Worm (Caenorhabditis elegans) whole organism, L2 larva: ENCODE measurements around the gene idpc-3.

ENCODE experiments used
- F13H6.1 ChIP-seq: sonication (generic microtip); optimal IDR thresholded peaks from 2 replicates; lab custom pipeline; 2016; ENCODE audit warnings: missing genetic modification characterization, missing compliant biosample characterization
- ZK546.5 ChIP-seq: sonication (generic microtip); optimal IDR thresholded peaks from 2 replicates; lab custom pipeline; 2017; ENCODE audit warnings: missing biosample characterization, missing genetic modification characterization
- alr-1 ChIP-seq: fragments of 150-350 bp; optimal IDR thresholded peaks from 2 replicates; lab custom pipeline; 2014; ENCODE audit warnings: missing biosample characterization, missing genetic modification characterization
- aly-2 ChIP-seq: fragments of 150-350 bp; optimal IDR thresholded peaks from 2 replicates; lab custom pipeline; 2014; ENCODE audit warnings: missing biosample characterization, missing genetic modification characterization
- ama-1 ChIP-seq: fragments of 150-350 bp; optimal IDR thresholded peaks from 2 replicates; lab custom pipeline; 2018; ENCODE audit warnings: inconsistent platforms
- ceh-16 ChIP-seq: fragments of 150-350 bp; optimal IDR thresholded peaks from 2 replicates; lab custom pipeline; 2014; ENCODE audit warnings: missing biosample characterization, missing genetic modification characterization
- crh-2 ChIP-seq: sonication (generic microtip); optimal IDR thresholded peaks from 2 replicates; lab custom pipeline; 2017; ENCODE audit warnings: missing biosample characterization, missing genetic modification characterization
- dmd-4 ChIP-seq: sonication (generic microtip); optimal IDR thresholded peaks from 2 replicates; lab custom pipeline; 2017; ENCODE audit warnings: missing biosample characterization, missing genetic modification characterization
- elt-1 ChIP-seq: fragments of 150-350 bp; optimal IDR thresholded peaks from 2 replicates; lab custom pipeline; 2014; ENCODE audit warnings: missing biosample characterization, missing genetic modification characterization
- fos-1 ChIP-seq: fragments of 150-350 bp; optimal IDR thresholded peaks from 2 replicates; lab custom pipeline; 2014; ENCODE audit warnings: missing biosample characterization, missing genetic modification characterization
- lin-11 ChIP-seq: fragments of 150-350 bp; sonication (generic microtip); optimal IDR thresholded peaks from 2 replicates; lab custom pipeline; 2014; ENCODE audit warnings: missing biosample characterization, missing genetic modification characterization, inconsistent platforms, mixed read lengths
- lsy-2 ChIP-seq, 2 experiments: fragments of 150-350 bp in 1 of 2; sonication (generic microtip) in 1 of 2; optimal IDR thresholded peaks; 2 replicates each; lab custom pipeline; 2014 to 2017; ENCODE audit warnings: missing biosample characterization in 2 of 2, missing genetic modification characterization in 2 of 2
- mab-5 ChIP-seq: fragments of 150-350 bp; optimal IDR thresholded peaks from 2 replicates; lab custom pipeline; 2014; ENCODE audit warnings: missing biosample characterization, missing genetic modification characterization
- mbf-1 ChIP-seq: sonication (generic microtip); optimal IDR thresholded peaks from 2 replicates; lab custom pipeline; 2017; ENCODE audit warnings: missing biosample characterization, missing genetic modification characterization
- nhr-10 ChIP-seq: sonication (generic microtip); optimal IDR thresholded peaks from 2 replicates; lab custom pipeline; 2017; ENCODE audit warnings: missing biosample characterization, missing genetic modification characterization
- nhr-11 ChIP-seq: fragments of 150-350 bp; optimal IDR thresholded peaks from 2 replicates; lab custom pipeline; 2014; ENCODE audit warnings: missing biosample characterization, missing genetic modification characterization
- nhr-12 ChIP-seq: fragments of 150-350 bp; optimal IDR thresholded peaks from 2 replicates; lab custom pipeline; 2014; ENCODE audit warnings: missing biosample characterization, missing genetic modification characterization
- nhr-129 ChIP-seq: fragments of 150-350 bp; optimal IDR thresholded peaks from 2 replicates; lab custom pipeline; 2014; ENCODE audit warnings: missing biosample characterization, missing genetic modification characterization
- nhr-21 ChIP-seq: fragments of 150-350 bp; optimal IDR thresholded peaks from 2 replicates; lab custom pipeline; 2014; ENCODE audit warnings: missing biosample characterization, missing genetic modification characterization
- nhr-237 ChIP-seq: fragments of 150-350 bp; optimal IDR thresholded peaks from 2 replicates; lab custom pipeline; 2014; ENCODE audit warnings: missing biosample characterization, missing genetic modification characterization
- nhr-25 ChIP-seq: fragments of 150-350 bp; sonication (generic microtip); optimal IDR thresholded peaks from 3 replicates; lab custom pipeline; 2014; ENCODE audit warnings: missing biosample characterization, missing genetic modification characterization
- nhr-6 ChIP-seq: fragments of 150-350 bp; optimal IDR thresholded peaks from 2 replicates; lab custom pipeline; 2014; ENCODE audit warnings: missing biosample characterization, missing genetic modification characterization
- peb-1 ChIP-seq: fragments of 150-350 bp; optimal IDR thresholded peaks from 2 replicates; lab custom pipeline; 2014; ENCODE audit warnings: missing biosample characterization, missing genetic modification characterization
- sem-4 ChIP-seq: fragments of 150-350 bp; optimal IDR thresholded peaks from 2 replicates; lab custom pipeline; 2014; ENCODE audit warnings: missing biosample characterization, missing genetic modification reagents, missing genetic modification characterization
- skn-1 ChIP-seq: sonication (generic microtip); optimal IDR thresholded peaks from 2 replicates; lab custom pipeline; 2017; ENCODE audit warnings: missing biosample characterization, missing genetic modification characterization
- sma-3 ChIP-seq: sonication (generic microtip); optimal IDR thresholded peaks from 2 replicates; lab custom pipeline; 2016; ENCODE audit warnings: missing genetic modification reagents, missing genetic modification characterization, missing compliant biosample characterization
- sma-9 ChIP-seq, 2 experiments: fragments of 150-350 bp in 1 of 2; sonication (generic microtip) in 1 of 2; optimal IDR thresholded peaks; 2 replicates each; lab custom pipeline; 2014 to 2016; ENCODE audit warnings: missing genetic modification characterization in 2 of 2, mild to moderate bottlenecking in 1 of 2, missing biosample characterization in 1 of 2, missing compliant biosample characterization in 1 of 2, missing genetic modification reagents in 1 of 2, moderate library complexity in 1 of 2
- snpc-4 ChIP-seq: fragments of 150-350 bp; optimal IDR thresholded peaks from 2 replicates; lab custom pipeline; 2014; ENCODE audit warnings: missing biosample characterization, missing genetic modification characterization
- unc-39 ChIP-seq: fragments of 150-350 bp; optimal IDR thresholded peaks from 2 replicates; lab custom pipeline; 2014; ENCODE audit warnings: missing biosample characterization, missing genetic modification characterization
- unc-55 ChIP-seq: fragments of 150-350 bp; sonication (generic microtip); optimal IDR thresholded peaks from 3 replicates; lab custom pipeline; 2014; ENCODE audit warnings: missing biosample characterization, missing genetic modification reagents, missing genetic modification characterization
- unc-62 ChIP-seq: fragments of 150-350 bp; optimal IDR thresholded peaks from 2 replicates; lab custom pipeline; 2014; ENCODE audit warnings: missing biosample characterization, missing genetic modification reagents, missing genetic modification characterization
- zag-1 ChIP-seq: fragments of 150-350 bp; optimal IDR thresholded peaks from 2 replicates; lab custom pipeline; 2014; ENCODE audit warnings: missing biosample characterization, missing genetic modification characterization
- ztf-1 ChIP-seq: fragments of 200-800 bp; sonication (Bioruptor generic); conservative IDR thresholded peaks from 2 replicates; pipeline ENCODE4 v1.3.6; 2022; ENCODE audit warnings: missing genetic modification characterization, missing compliant biosample characterization
- ztf-11 ChIP-seq: sonication (generic microtip); optimal IDR thresholded peaks from 2 replicates; lab custom pipeline; 2017; ENCODE audit warnings: missing biosample characterization, missing genetic modification characterization
- ztf-4 ChIP-seq: fragments of 150-350 bp; optimal IDR thresholded peaks from 2 replicates; lab custom pipeline; 2014; ENCODE audit warnings: missing biosample characterization, missing genetic modification characterization

The idpc-3 gene

ce11 chrV:9616687-9617086, 12.3 kb downstream of the idpc-3 start:
- TF ChIP-seq fos-1 (no peak), sma-3 (GFP tag; lab: Kevin White, UChicago) (no peak), nhr-129 (tag; lab: Kevin White, UChicago) (no peak), skn-1 (no peak), nhr-21 (tag; lab: Kevin White, UChicago) (no peak), peb-1 (no peak), nhr-11 (tag; lab: Kevin White, UChicago) (no peak), ZK546.5 (tag; lab: Kevin White, UChicago) (no peak), snpc-4 (tag; lab: Kevin White, UChicago) (no peak), aly-2 (tag; lab: Kevin White, UChicago) (no peak), unc-39 (tag; lab: Kevin White, UChicago) (no peak), mbf-1 (tag; lab: Kevin White, UChicago) (no peak), nhr-6 (no peak), nhr-10 (tag; lab: Kevin White, UChicago) (no peak), unc-55 (GFP tag; lab: Kevin White, UChicago) (no peak), lsy-2 (tag; optimal IDR thresholded peaks at IDR 0.05; lab: Kevin White, UChicago) (no peak), ztf-4 (tag; lab: Kevin White, UChicago) (no peak), ztf-11 (no peak), nhr-25 (no peak), ztf-1 (GFP tag; lab: Robert Waterston, UW) (no peak)

ce11 chrV:9616130-9616529, 12.9 kb downstream of the idpc-3 start:
- TF ChIP-seq lsy-2 (tag; optimal IDR thresholded peaks at IDR 0.05; lab: Kevin White, UChicago) (no peak), crh-2 (tag; lab: Kevin White, UChicago) (no peak), unc-62 (GFP tag; lab: Kevin White, UChicago) (no peak), lin-11 (no peak), sma-3 (GFP tag; lab: Kevin White, UChicago) (no peak), snpc-4 (tag; lab: Kevin White, UChicago) (no peak)

- TF ChIP-seq ztf-4 (tag; lab: Kevin White, UChicago) (no peak), ceh-16 (tag; lab: Kevin White, UChicago) (no peak), unc-55 (GFP tag; lab: Kevin White, UChicago) (no peak), alr-1 (tag; lab: Kevin White, UChicago) (no peak), fos-1 (no peak), aly-2 (tag; lab: Kevin White, UChicago) (no peak), ama-1 (lab: Kevin White, UChicago) (no peak), nhr-25 (no peak), sem-4 (tag; lab: Kevin White, UChicago) (no peak), ztf-1 (GFP tag; lab: Robert Waterston, UW) (no peak)
These were observed 13.3 kb downstream of the idpc-3 start, which contains the start of gene pqn-63 for ce11 chrV:9615725-9616124. TSS of gene pqn-63 (plus strand) at chrV:9616031.

ce11 chrV:9609217-9609616, 19.8 kb downstream of the idpc-3 start:
- TF ChIP-seq lin-11 (no peak), sma-9 (GFP tag; optimal IDR thresholded peaks at IDR 0.05; lab: Kevin White, UChicago) (no peak), sma-9 (tag; optimal IDR thresholded peaks at IDR 0.05; lab: Kevin White, UChicago) (no peak)

ce11 chrV:9608256-9608655, 20.8 kb downstream of the idpc-3 start, which contains the start of gene dop-2:
TSS of gene dop-2 (plus strand) at chrV:9608556.
- TF ChIP-seq skn-1 (no peak), nhr-6 (no peak), sma-3 (GFP tag; lab: Kevin White, UChicago) (no peak), F13H6.1 (tag; lab: Kevin White, UChicago) (no peak), nhr-129 (tag; lab: Kevin White, UChicago) (no peak), ztf-1 (GFP tag; lab: Robert Waterston, UW) (no peak), nhr-237 (tag; lab: Kevin White, UChicago) (no peak), nhr-10 (tag; lab: Kevin White, UChicago) (no peak), nhr-11 (tag; lab: Kevin White, UChicago) (no peak), sem-4 (tag; lab: Kevin White, UChicago) (no peak), dmd-4 (tag; lab: Kevin White, UChicago) (no peak)

- TF ChIP-seq nhr-237 (tag; lab: Kevin White, UChicago) (no peak), nhr-21 (tag; lab: Kevin White, UChicago) (no peak), nhr-6 (no peak), elt-1 (tag; lab: Kevin White, UChicago) (no peak), mab-5 (no peak), lsy-2 (tag; optimal IDR thresholded peaks at IDR 0.05; lab: Kevin White, UChicago) (no peak), sma-9 (GFP tag; optimal IDR thresholded peaks at IDR 0.05; lab: Kevin White, UChicago) (no peak), sma-9 (tag; optimal IDR thresholded peaks at IDR 0.05; lab: Kevin White, UChicago) (no peak), ztf-4 (tag; lab: Kevin White, UChicago) (no peak), nhr-10 (tag; lab: Kevin White, UChicago) (no peak), zag-1 (no peak), crh-2 (tag; lab: Kevin White, UChicago) (no peak), snpc-4 (tag; lab: Kevin White, UChicago) (no peak), nhr-12 (tag; lab: Kevin White, UChicago) (no peak)
These were observed 38.7 kb downstream of the idpc-3 start, which contains the start of gene K09G1.2 for ce11 chrV:9590317-9590716. TSS of gene K09G1.2 (plus strand) at chrV:9590617.
